Worm (Caenorhabditis elegans): Measurements from ENCODE around the gene nas-31.

DNA sequence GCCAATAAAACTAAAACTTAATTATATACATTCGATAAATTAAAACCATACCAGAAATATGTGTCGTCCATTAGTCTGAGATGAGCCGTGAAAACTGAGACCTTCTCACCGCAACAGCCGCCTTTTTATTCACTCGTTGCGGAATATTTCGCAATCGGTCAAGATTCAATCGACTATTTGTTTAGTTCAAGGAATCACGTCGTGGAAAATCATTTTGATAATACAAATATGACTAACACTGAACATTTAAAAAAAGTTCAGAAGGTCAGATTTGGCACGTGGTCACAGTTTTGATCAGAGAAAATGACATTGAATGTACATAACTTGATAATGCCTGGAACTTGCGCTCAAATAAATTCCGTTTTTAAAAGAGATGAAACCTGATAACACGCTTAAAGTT, 17.1 kb upstream of the nas-31 start, which contains the start of gene F17C11.11:
- TF ChIP-seq hnd-1 (tag; optimal IDR thresholded peaks at IDR 0.05), result no peak
- no peak for TF ChIP-seq hmg-4 (GFP tag; optimal IDR thresholded peaks at IDR 0.05)
